Fruit fly (Drosophila melanogaster) whole organism, wandering third instar larva: ENCODE results near the gene wtrw.

ENCODE experiments used
- CG32264 ChIP-seq: fragments of 200-800 bp; sonication (Bioruptor generic); optimal IDR thresholded peaks from 2 replicates; lab custom pipeline; 2016; ENCODE audit warnings: missing biosample characterization, missing genetic modification characterization
- CG9705 ChIP-seq: fragments of 200-800 bp; sonication (Bioruptor generic); optimal IDR thresholded peaks from 2 replicates; lab custom pipeline; 2018; ENCODE audit warnings: missing biosample characterization, mild to moderate bottlenecking, missing genetic modification characterization
- CrebA ChIP-seq: fragments of 200-800 bp; sonication (Bioruptor generic); optimal IDR thresholded peaks from 2 replicates; lab custom pipeline; 2016; ENCODE audit warnings: missing biosample characterization, mild to moderate bottlenecking, missing genetic modification characterization, borderline replicate concordance
- Dfd ChIP-seq: fragments of >200 bp; optimal IDR thresholded peaks from 2 replicates; lab custom pipeline; 2017; ENCODE audit warnings: missing biosample characterization, missing genetic modification characterization
- Dif ChIP-seq: fragments of 200-275, 200-300 bp; sonication (Bioruptor generic); optimal IDR thresholded peaks from 2 replicates; lab custom pipeline; 2018; ENCODE audit warnings: missing biosample characterization, missing genetic modification characterization; ENCODE audit not compliant: partially characterized antibody
- GATAd ChIP-seq: sonication (Bioruptor generic); optimal IDR thresholded peaks from 2 replicates; lab custom pipeline; 2016; ENCODE audit warnings: missing biosample characterization, missing genetic modification characterization
- HLH106 ChIP-seq: fragments of 200-800 bp; optimal IDR thresholded peaks from 3 replicates; lab custom pipeline; 2019; ENCODE audit warnings: missing biosample characterization, mild to moderate bottlenecking, missing genetic modification characterization, moderate library complexity
- Hnf4 ChIP-seq: fragments of 200-800 bp; sonication (Bioruptor generic); optimal IDR thresholded peaks from 2 replicates; lab custom pipeline; 2016; ENCODE audit warnings: missing biosample characterization, mild to moderate bottlenecking, missing genetic modification characterization
- Hr83 ChIP-seq: fragments of 200-300 bp; sonication (Bioruptor generic); optimal IDR thresholded peaks from 2 replicates; lab custom pipeline; 2016; ENCODE audit warnings: missing biosample characterization, mild to moderate bottlenecking, missing genetic modification characterization, moderate library complexity; ENCODE audit not compliant: poor library complexity, severe bottlenecking
- Jra ChIP-seq: sonication (Bioruptor generic); optimal IDR thresholded peaks from 2 replicates; lab custom pipeline; 2016; ENCODE audit warnings: missing biosample characterization, missing genetic modification characterization
- Mio ChIP-seq: sonication (Bioruptor generic); optimal IDR thresholded peaks from 2 replicates; lab custom pipeline; 2016; ENCODE audit warnings: missing biosample characterization, missing genetic modification characterization
- Myc ChIP-seq: fragments of >200 bp; optimal IDR thresholded peaks from 2 replicates; lab custom pipeline; 2017
- OdsH ChIP-seq: fragments of 200-800 bp; sonication (Bioruptor generic); optimal IDR thresholded peaks from 2 replicates; lab custom pipeline; 2016; ENCODE audit warnings: missing biosample characterization, mild to moderate bottlenecking, missing genetic modification characterization
- Rel ChIP-seq, 2 experiments: fragments of 200-800 bp; sonication (Bioruptor generic) in 1 of 2; optimal IDR thresholded peaks; 2 replicates in 1 of 2; 3 replicates in 1 of 2; lab custom pipeline; 2016 to 2019; ENCODE audit warnings: mild to moderate bottlenecking in 2 of 2, missing biosample characterization in 2 of 2, missing genetic modification characterization in 2 of 2, moderate library complexity in 1 of 2
- Sp1 ChIP-seq: fragments of 200-800 bp; sonication (Bioruptor generic); optimal IDR thresholded peaks from 3 replicates; lab custom pipeline; 2019; ENCODE audit warnings: missing biosample characterization, mild to moderate bottlenecking, missing genetic modification characterization, moderate library complexity
- br ChIP-seq: fragments of 200-800 bp; sonication (Bioruptor generic); optimal IDR thresholded peaks from 2 replicates; lab custom pipeline; 2016; ENCODE audit warnings: missing biosample characterization, missing genetic modification characterization
- dl ChIP-seq, 2 experiments: fragments of 175-275, 200-275 bp in 1 of 2; fragments of 200-275 bp in 1 of 2; sonication (Bioruptor generic); optimal IDR thresholded peaks; lab custom pipeline; 2018; ENCODE audit warnings: mild to moderate bottlenecking in 2 of 2, missing biosample characterization in 2 of 2, missing genetic modification characterization in 2 of 2, moderate library complexity in 2 of 2; ENCODE audit not compliant: partially characterized antibody in 2 of 2, insufficient read depth in 1 of 2
- dsf ChIP-seq: sonication (Bioruptor generic); optimal IDR thresholded peaks from 2 replicates; lab custom pipeline; 2016; ENCODE audit warnings: missing biosample characterization, missing genetic modification characterization, borderline replicate concordance
- ey ChIP-seq: fragments of 200-800 bp; sonication (Bioruptor generic); optimal IDR thresholded peaks from 2 replicates; lab custom pipeline; 2016; ENCODE audit warnings: missing biosample characterization, missing genetic modification characterization
- h ChIP-seq: fragments of 200-800 bp; sonication (Bioruptor generic); optimal IDR thresholded peaks from 3 replicates; lab custom pipeline; 2016; ENCODE audit warnings: missing biosample characterization, mild to moderate bottlenecking, missing genetic modification characterization
- psq ChIP-seq: fragments of 200-800 bp; sonication (Bioruptor generic); optimal IDR thresholded peaks from 3 replicates; lab custom pipeline; 2017; ENCODE audit warnings: missing biosample characterization, mild to moderate bottlenecking, missing genetic modification characterization, moderate library complexity
- rgr ChIP-seq: fragments of 200-800 bp; sonication (Bioruptor generic); optimal IDR thresholded peaks from 3 replicates; lab custom pipeline; 2016; ENCODE audit warnings: missing biosample characterization, mild to moderate bottlenecking, missing genetic modification characterization
- sage ChIP-seq: fragments of 200-800 bp; sonication (Bioruptor generic); optimal IDR thresholded peaks from 2 replicates; lab custom pipeline; 2016; ENCODE audit warnings: missing biosample characterization, mild to moderate bottlenecking, missing genetic modification characterization
- sv ChIP-seq: fragments of 200-800 bp; sonication (Bioruptor generic); optimal IDR thresholded peaks from 3 replicates; lab custom pipeline; 2016; ENCODE audit warnings: missing biosample characterization, missing genetic modification characterization
- tai ChIP-seq: sonication (Bioruptor generic); optimal IDR thresholded peaks from 2 replicates; lab custom pipeline; 2016; ENCODE audit warnings: missing biosample characterization, missing genetic modification characterization
- usp ChIP-seq: fragments of >200 bp; optimal IDR thresholded peaks from 2 replicates; lab custom pipeline; 2017; ENCODE audit warnings: missing biosample characterization, missing genetic modification characterization
- woc ChIP-seq: sonication (Bioruptor generic); optimal IDR thresholded peaks from 2 replicates; lab custom pipeline; 2016; ENCODE audit warnings: missing biosample characterization, mild to moderate bottlenecking, missing genetic modification characterization

Gene wtrw

DNA sequence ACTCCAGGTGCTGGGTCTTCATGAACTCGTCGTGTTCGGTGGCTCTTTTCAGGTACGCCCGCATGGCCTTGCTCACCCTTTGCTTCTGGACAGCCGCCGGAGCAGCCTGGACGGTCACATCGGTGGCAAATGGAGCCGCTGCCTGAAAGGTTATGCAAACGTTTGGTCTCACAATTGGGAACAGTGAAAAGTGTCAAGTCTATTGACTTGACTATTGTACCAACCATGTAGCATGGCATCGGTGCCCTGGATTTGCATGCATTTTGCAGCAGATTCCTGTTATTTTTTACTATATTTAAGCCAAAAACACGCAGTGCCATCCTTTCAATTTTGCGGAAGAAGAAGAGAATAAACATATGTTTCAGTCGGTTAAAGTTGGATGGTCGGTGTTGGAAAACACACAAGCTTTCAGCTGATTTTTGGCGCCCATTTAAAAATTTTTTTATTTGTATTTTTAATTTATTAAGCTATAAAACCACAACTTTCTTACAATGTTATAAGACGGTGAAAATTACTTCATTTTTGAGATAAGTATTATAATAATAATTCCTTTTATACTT lies 11.3 kb downstream of the wtrw start, which contains the start of gene mRpS9:
mRpS9 (minus strand) TSS at position 355 of the 560 bp plus-strand sequence.
- TF ChIP-seq Rel (GFP tag; optimal IDR thresholded peaks at IDR 0.05; lab: Kevin White, UChicago) = no peak
- no peak for TF ChIP-seq Rel (tag; optimal IDR thresholded peaks at IDR 0.05; lab: Kevin White, UChicago)
- TF ChIP-seq rgr (GFP tag; lab: Kevin White, UChicago) = no peak
- TF ChIP-seq sv = no peak
- no peak for TF ChIP-seq Mio (GFP tag; lab: Kevin White, UChicago)
- TF ChIP-seq Jra = no peak
- TF ChIP-seq br (GFP tag; lab: Kevin White, UChicago) = no peak
- no peak for TF ChIP-seq usp (GFP tag; lab: Kevin White, UChicago)
- no peak for TF ChIP-seq GATAd (GFP tag; lab: Kevin White, UChicago)
- TF ChIP-seq Dfd (GFP tag; lab: Kevin White, UChicago) = no peak
- no peak for TF ChIP-seq Sp1
- TF ChIP-seq Dif (GFP tag; lab: Kevin White, UChicago) = no peak
- TF ChIP-seq sage (GFP tag; lab: Kevin White, UChicago) = no peak
- no peak for TF ChIP-seq CG32264 (GFP tag; lab: Kevin White, UChicago)
- no peak for TF ChIP-seq CG9705

DNA sequence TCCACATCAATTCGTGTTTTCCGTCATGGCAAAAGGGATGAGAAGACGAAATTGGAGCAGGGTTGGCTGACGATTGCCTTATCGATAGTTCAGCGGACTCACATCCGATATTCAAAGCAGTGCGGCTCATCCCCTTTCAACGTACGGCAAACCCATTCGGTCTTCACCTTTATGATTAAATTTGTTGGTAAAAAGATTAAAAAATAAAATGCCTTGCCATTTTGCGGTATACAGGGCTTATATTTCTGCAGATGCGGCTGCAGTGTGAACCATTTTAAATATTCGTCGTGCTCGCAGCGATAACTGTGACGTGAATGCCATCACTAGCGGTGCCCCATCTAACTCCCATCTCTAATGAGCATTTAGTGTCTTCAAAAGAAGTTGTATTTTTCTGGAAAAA lies 16.2 kb downstream of the wtrw start, which contains the start of the genes Taf7 and EMC1:
Taf7 (plus strand) TSS at position 23 of the 400 bp plus-strand sequence.
EMC1 (minus strand) TSS at position 53 of the 400 bp plus-strand sequence.
- TF ChIP-seq tai (GFP tag; lab: Kevin White, UChicago) = no peak
- TF ChIP-seq Myc (lab: Kevin White, UChicago) = peak; percentile 27
- no peak for TF ChIP-seq Hr83 (GFP tag; lab: Kevin White, UChicago)
- TF ChIP-seq CG9705 = peak; percentile 25
- TF ChIP-seq sv = peak; percentile 5
- TF ChIP-seq, all 38 proteins: peak for 3

DNA sequence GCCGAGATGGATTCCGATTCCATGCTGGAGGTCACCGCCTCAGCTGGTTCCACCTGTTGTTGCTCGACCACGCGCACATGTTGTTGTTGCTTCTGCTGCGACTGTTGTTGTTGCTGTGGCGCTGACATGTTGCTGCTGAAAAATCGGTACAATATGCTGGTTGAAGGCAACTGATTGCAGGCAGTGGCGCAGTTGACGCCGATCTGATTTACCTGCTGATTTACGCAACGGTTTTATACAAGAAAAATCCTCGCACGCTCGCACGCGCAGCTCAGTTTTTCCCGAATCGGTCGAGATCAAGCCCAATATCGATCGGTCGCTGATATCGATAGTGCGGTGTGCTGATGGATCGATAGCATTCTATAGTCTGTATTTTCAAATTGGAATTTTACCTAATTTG lies 20.4 kb downstream of the wtrw start, which contains the start of gene Prat:
Prat (minus strand) TSS at position 298 of the 400 bp plus-strand sequence.
- no peak for TF ChIP-seq usp (GFP tag; lab: Kevin White, UChicago)
- TF ChIP-seq h (GFP tag; lab: Kevin White, UChicago) = no peak
- TF ChIP-seq Hnf4 (GFP tag; lab: Kevin White, UChicago) = no peak
- TF ChIP-seq dsf (GFP tag; lab: Kevin White, UChicago) = no peak
- peak; percentile 21 for TF ChIP-seq Myc (lab: Kevin White, UChicago)
- no peak for TF ChIP-seq Dif (GFP tag; lab: Kevin White, UChicago)
- no peak for TF ChIP-seq Hr83 (GFP tag; lab: Kevin White, UChicago)

DNA sequence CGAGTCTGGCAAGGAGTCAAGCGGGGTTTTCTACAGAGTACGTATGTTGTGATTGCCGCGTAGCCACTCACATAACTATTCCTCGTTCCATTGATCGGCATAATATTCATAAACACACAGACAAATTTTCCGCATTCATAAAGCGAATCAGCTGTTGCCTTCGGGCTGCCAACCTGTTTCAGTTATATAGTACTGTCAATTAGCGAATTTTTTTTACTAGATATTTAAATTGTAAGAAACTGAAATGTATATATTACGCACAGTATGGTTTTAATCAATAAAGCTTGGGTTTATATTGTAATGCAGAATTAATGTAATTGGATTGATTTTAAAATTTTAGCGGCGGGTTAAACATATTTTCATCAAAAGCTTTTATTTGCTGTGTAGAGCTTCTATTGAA lies 22.0 kb downstream of the wtrw start, which contains the start of gene Rfk:
Rfk (minus strand) TSS at position 152 of the 400 bp plus-strand sequence.
- no peak for TF ChIP-seq Hr83 (GFP tag; lab: Kevin White, UChicago)
- peak; percentile 64 for TF ChIP-seq rgr (GFP tag; lab: Kevin White, UChicago)
- TF ChIP-seq psq (GFP tag; lab: Kevin White, UChicago) = peak; percentile 31
- no peak for TF ChIP-seq Jra
- no peak for TF ChIP-seq Rel (GFP tag; optimal IDR thresholded peaks at IDR 0.05; lab: Kevin White, UChicago)
- TF ChIP-seq Rel (tag; optimal IDR thresholded peaks at IDR 0.05; lab: Kevin White, UChicago) = peak; percentile 5
- TF ChIP-seq woc (GFP tag; lab: Kevin White, UChicago) = peak; percentile 44
- TF ChIP-seq HLH106 (tag; lab: Kevin White, UChicago) = peak; percentile 33
- peak; percentile 37 for TF ChIP-seq ey

DNA sequence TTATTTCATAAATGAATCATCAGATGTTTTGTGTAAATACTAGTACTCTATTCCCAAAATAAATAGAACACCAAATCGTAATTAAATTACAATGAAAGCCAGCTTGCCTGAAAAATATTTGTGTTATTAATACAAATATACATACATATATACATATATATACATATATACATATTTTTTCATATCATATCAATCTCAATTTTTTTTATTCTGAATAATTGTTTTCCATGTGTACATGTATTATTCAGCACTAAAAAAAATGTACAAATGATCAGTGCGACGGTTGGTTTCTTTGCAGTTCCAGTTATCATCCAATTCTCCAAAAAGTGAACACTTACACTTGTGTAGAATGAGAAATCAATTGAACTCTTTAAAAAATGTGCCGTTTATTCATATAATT lies 22.4 kb downstream of the wtrw start, which contains the start of gene kipf:
kipf (plus strand) TSS at position 301 of the 400 bp plus-strand sequence.
- TF ChIP-seq dl (GFP tag; optimal IDR thresholded peaks at IDR 0.05; lab: Kevin White, UChicago; ENCODE audit: insufficient read depth in 1 of 2, partially characterized antibody in 2 of 2) (no peak), dsf (GFP tag; lab: Kevin White, UChicago) (no peak), Mio (GFP tag; lab: Kevin White, UChicago) (no peak), OdsH (GFP tag; lab: Kevin White, UChicago) (no peak), rgr (GFP tag; lab: Kevin White, UChicago) (no peak), h (GFP tag; lab: Kevin White, UChicago) (no peak), CrebA (GFP tag; lab: Kevin White, UChicago) (no peak)
- TF ChIP-seq, all 38 proteins: peak for 0
